Worm (Caenorhabditis elegans) whole organism, L3 larva: Measurements from ENCODE around the gene F54D5.15.

Experiments
- ama-1 ChIP-seq: fragments of 150-350 bp; optimal IDR thresholded peaks from 2 replicates; lab custom pipeline; 2018
- ceh-16 ChIP-seq: sonication (generic microtip); optimal IDR thresholded peaks from 2 replicates; lab custom pipeline; 2017; ENCODE audit warnings: missing biosample characterization, missing genetic modification characterization
- ceh-82 ChIP-seq: fragments of 150-350 bp; optimal IDR thresholded peaks from 2 replicates; lab custom pipeline; 2014; ENCODE audit warnings: missing biosample characterization, missing genetic modification characterization
- daf-12 ChIP-seq: fragments of 150-350 bp; optimal IDR thresholded peaks from 2 replicates; lab custom pipeline; 2014; ENCODE audit warnings: missing biosample characterization, missing genetic modification reagents, missing genetic modification characterization
- egl-27 ChIP-seq: sonication (generic microtip); optimal IDR thresholded peaks from 4 replicates; lab custom pipeline; 2017; ENCODE audit warnings: missing biosample characterization, missing genetic modification reagents, missing genetic modification characterization
- egl-5 ChIP-seq: fragments of 150-350 bp; optimal IDR thresholded peaks from 2 replicates; lab custom pipeline; 2017; ENCODE audit warnings: missing biosample characterization, missing genetic modification reagents, missing genetic modification characterization, inconsistent platforms
- elt-2 ChIP-seq: sonication (generic microtip); optimal IDR thresholded peaks from 2 replicates; lab custom pipeline; 2016; ENCODE audit warnings: missing genetic modification reagents, mild to moderate bottlenecking, missing genetic modification characterization, missing compliant biosample characterization
- fos-1 ChIP-seq: fragments of 150-350 bp; optimal IDR thresholded peaks from 2 replicates; lab custom pipeline; 2014; ENCODE audit warnings: missing biosample characterization, missing genetic modification characterization
- hmg-11 ChIP-seq: sonication (generic microtip); optimal IDR thresholded peaks from 2 replicates; lab custom pipeline; 2016; ENCODE audit warnings: missing genetic modification characterization, missing compliant biosample characterization
- lin-15B ChIP-seq: fragments of 150-350 bp; optimal IDR thresholded peaks from 2 replicates; lab custom pipeline; 2014; ENCODE audit warnings: missing biosample characterization, missing genetic modification characterization
- lsy-12 ChIP-seq: sonication (generic microtip); optimal IDR thresholded peaks from 2 replicates; lab custom pipeline; 2016; ENCODE audit warnings: mild to moderate bottlenecking, missing genetic modification characterization, missing compliant biosample characterization
- mdl-1 ChIP-seq: fragments of 150-350 bp; optimal IDR thresholded peaks from 2 replicates; lab custom pipeline; 2014; ENCODE audit warnings: missing biosample characterization, missing genetic modification characterization
- mml-1 ChIP-seq: fragments of 150-350 bp; sonication (generic microtip); optimal IDR thresholded peaks from 3 replicates; lab custom pipeline; 2014; ENCODE audit warnings: missing biosample characterization, missing genetic modification characterization
- nfya-1 ChIP-seq: sonication (generic microtip); optimal IDR thresholded peaks from 2 replicates; lab custom pipeline; 2017; ENCODE audit warnings: missing genetic modification characterization, mild to moderate bottlenecking, missing compliant biosample characterization, antibody characterized with exemption, moderate library complexity; ENCODE audit not compliant: insufficient read depth
- nhr-11 ChIP-seq: fragments of 150-350 bp; optimal IDR thresholded peaks from 2 replicates; lab custom pipeline; 2014; ENCODE audit warnings: missing biosample characterization, missing genetic modification characterization
- nhr-23 ChIP-seq: fragments of 150-350 bp; optimal IDR thresholded peaks from 2 replicates; lab custom pipeline; 2014; ENCODE audit warnings: missing biosample characterization, missing genetic modification reagents, missing genetic modification characterization
- nhr-25 ChIP-seq: sonication (generic microtip); optimal IDR thresholded peaks from 2 replicates; lab custom pipeline; 2017; ENCODE audit warnings: missing biosample characterization, missing genetic modification characterization
- nhr-28 ChIP-seq: fragments of 150-350 bp; optimal IDR thresholded peaks from 2 replicates; lab custom pipeline; 2014; ENCODE audit warnings: missing biosample characterization, missing genetic modification characterization
- nhr-43 ChIP-seq: sonication (generic microtip); optimal IDR thresholded peaks from 2 replicates; lab custom pipeline; 2016; ENCODE audit warnings: mild to moderate bottlenecking, missing genetic modification characterization, missing compliant biosample characterization; ENCODE audit not compliant: poor library complexity, severe bottlenecking
- nhr-76 ChIP-seq: fragments of 150-350 bp; sonication (generic microtip); optimal IDR thresholded peaks from 5 replicates; lab custom pipeline; 2014; ENCODE audit warnings: missing biosample characterization, missing genetic modification characterization
- nhr-77 ChIP-seq: fragments of 150-350 bp; optimal IDR thresholded peaks from 2 replicates; lab custom pipeline; 2014; ENCODE audit warnings: missing biosample characterization, missing genetic modification characterization
- pha-4 ChIP-seq: fragments of 150-350 bp; optimal IDR thresholded peaks from 2 replicates; lab custom pipeline; 2014; ENCODE audit warnings: missing biosample characterization, missing genetic modification reagents, missing genetic modification characterization
- pqm-1 ChIP-seq: fragments of 150-350 bp; optimal IDR thresholded peaks from 2 replicates; lab custom pipeline; 2017; ENCODE audit warnings: missing biosample characterization, missing genetic modification characterization, inconsistent platforms
- skn-1 ChIP-seq: fragments of 150-350 bp; optimal IDR thresholded peaks from 2 replicates; lab custom pipeline; 2014; ENCODE audit warnings: missing biosample characterization, missing genetic modification characterization
- snpc-4 ChIP-seq: fragments of 150-350 bp; optimal IDR thresholded peaks from 2 replicates; lab custom pipeline; 2014; ENCODE audit warnings: missing biosample characterization, missing genetic modification characterization
- tbx-2 ChIP-seq: sonication (generic microtip); optimal IDR thresholded peaks from 2 replicates; lab custom pipeline; 2016; ENCODE audit warnings: mild to moderate bottlenecking, missing genetic modification characterization, missing compliant biosample characterization
- unc-39 ChIP-seq: sonication (generic microtip); optimal IDR thresholded peaks from 4 replicates; lab custom pipeline; 2017; ENCODE audit warnings: missing biosample characterization, missing genetic modification characterization
- unc-62 ChIP-seq: fragments of 150-350 bp; sonication (generic microtip); optimal IDR thresholded peaks from 4 replicates; lab custom pipeline; 2014; ENCODE audit warnings: missing biosample characterization, missing genetic modification reagents, missing genetic modification characterization
- zag-1 ChIP-seq: fragments of 150-350 bp; optimal IDR thresholded peaks from 2 replicates; lab custom pipeline; 2014; ENCODE audit warnings: missing biosample characterization, missing genetic modification characterization
- ztf-4 ChIP-seq: fragments of 150-350 bp; optimal IDR thresholded peaks from 2 replicates; lab custom pipeline; 2014; ENCODE audit warnings: missing biosample characterization, missing genetic modification characterization

F54D5.15 gene

ce11 chrII:11577861-11578260, 13.8 kb upstream of the F54D5.15 start:
- no peak for TF ChIP-seq zag-1 (tag; lab: Kevin White, UChicago)
- TF ChIP-seq egl-5 (tag; lab: Kevin White, UChicago) = no peak
- no peak for TF ChIP-seq nhr-76 (tag; lab: Kevin White, UChicago)
- no peak for TF ChIP-seq ama-1 (lab: Kevin White, UChicago)
- TF ChIP-seq, all 47 proteins: peak for 0

- TF ChIP-seq mdl-1 (tag; lab: Kevin White, UChicago) (no peak), unc-39 (tag; lab: Kevin White, UChicago) (no peak), pha-4 (tag; lab: Kevin White, UChicago) (peak; percentile 10), lsy-12 (tag; lab: Kevin White, UChicago) (no peak), nhr-76 (tag; lab: Kevin White, UChicago) (no peak), elt-2 (tag; lab: Kevin White, UChicago) (peak; percentile 53), fos-1 (no peak)
Measured at ce11 chrII:11577397-11577796, 13.4 kb upstream of the F54D5.15 start, which contains the start of gene pcs-1. Gene pcs-1 (minus strand): TSS chrII:11577740.

ce11 chrII:11572944-11573343, 8.9 kb upstream of the F54D5.15 start, which contains the start of gene F54D5.2:
Gene F54D5.2 (plus strand): TSS chrII:11573180.
- TF ChIP-seq nhr-43 (tag; lab: Kevin White, UChicago) = no peak
- TF ChIP-seq, all 47 proteins: peak for 0

- TF ChIP-seq egl-5 (tag; lab: Kevin White, UChicago) = no peak
- peak; percentile 19 for TF ChIP-seq pha-4 (tag; lab: Kevin White, UChicago)
- peak; percentile 69 for TF ChIP-seq elt-2 (tag; lab: Kevin White, UChicago)
- TF ChIP-seq pqm-1 = peak; percentile 75
Measured at ce11 chrII:11571260-11571854, 7.3 kb upstream of the F54D5.15 start, which contains the start of gene F54D5.3. Gene F54D5.3 (plus strand): TSS chrII:11571805.

- TF ChIP-seq nfya-1 (tag; lab: Kevin White, UChicago) (no peak), nhr-28 (no peak), unc-62 (GFP tag; lab: Kevin White, UChicago) (no peak), pqm-1 (peak; percentile 33), elt-2 (tag; lab: Kevin White, UChicago) (peak; percentile 52)
- TF ChIP-seq, all 47 proteins: peak for 2
Measured at ce11 chrII:11569213-11569868, 5.3 kb upstream of the F54D5.15 start, which contains the start of the genes F54D5.23 and F54D5.4. Gene F54D5.23 (minus strand): TSS chrII:11569287. Gene F54D5.4 (plus strand): TSS chrII:11569818.

ce11 chrII:11568670-11569069, 4.6 kb upstream of the F54D5.15 start:
- no peak for TF ChIP-seq mml-1
- no peak for TF ChIP-seq nfya-1 (tag; lab: Kevin White, UChicago)

ce11 chrII:11566970-11567711, 3.1 kb upstream of the F54D5.15 start, which contains the start of gene F54D5.5:
Gene F54D5.5 (minus strand): TSS chrII:11567020.
- TF ChIP-seq lin-15B (tag; lab: Kevin White, UChicago) (peak; percentile 49), snpc-4 (tag; lab: Kevin White, UChicago) (no peak)

ce11 chrII:11556338-11556737, 7.7 kb downstream of the F54D5.15 start, which contains the start of gene F54D5.17:
Gene F54D5.17 (plus strand): TSS chrII:11556638.
- no peak for TF ChIP-seq nhr-11 (tag; lab: Kevin White, UChicago)
- TF ChIP-seq pqm-1 = no peak
- TF ChIP-seq egl-27 (tag; lab: Kevin White, UChicago) = no peak
- no peak for TF ChIP-seq nhr-77
- TF ChIP-seq nhr-76 (tag; lab: Kevin White, UChicago) = no peak
- TF ChIP-seq nhr-25 (tag; lab: Kevin White, UChicago) = no peak
- no peak for TF ChIP-seq ztf-4 (tag; lab: Kevin White, UChicago)
- TF ChIP-seq tbx-2 (tag; lab: Kevin White, UChicago) = no peak
- no peak for TF ChIP-seq ceh-82 (tag; lab: Kevin White, UChicago)
- TF ChIP-seq skn-1 (tag; lab: Kevin White, UChicago) = no peak
- no peak for TF ChIP-seq ama-1 (lab: Kevin White, UChicago)
- no peak for TF ChIP-seq ceh-16 (tag; lab: Kevin White, UChicago)
- no peak for TF ChIP-seq daf-12 (tag; lab: Kevin White, UChicago)
- TF ChIP-seq nhr-23 (tag; lab: Kevin White, UChicago) = no peak
- TF ChIP-seq hmg-11 (tag; lab: Kevin White, UChicago) = no peak
- TF ChIP-seq mml-1 = no peak
